Fruit fly (Drosophila melanogaster) whole organism, wandering third instar larva: Measurements from ENCODE around the gene CG42354.

Experiments used
- Abd-B ChIP-seq: fragments of >200 bp; optimal IDR thresholded peaks from 2 replicates; lab custom pipeline; 2017; ENCODE audit warnings: missing biosample characterization, missing genetic modification characterization
- CG32264 ChIP-seq: fragments of 200-800 bp; sonication (Bioruptor generic); optimal IDR thresholded peaks from 2 replicates; lab custom pipeline; 2016; ENCODE audit warnings: missing biosample characterization, missing genetic modification characterization
- CG9705 ChIP-seq: fragments of 200-800 bp; sonication (Bioruptor generic); optimal IDR thresholded peaks from 2 replicates; lab custom pipeline; 2018; ENCODE audit warnings: missing biosample characterization, mild to moderate bottlenecking, missing genetic modification characterization
- CrebA ChIP-seq: fragments of 200-800 bp; sonication (Bioruptor generic); optimal IDR thresholded peaks from 2 replicates; lab custom pipeline; 2016; ENCODE audit warnings: missing biosample characterization, mild to moderate bottlenecking, missing genetic modification characterization, borderline replicate concordance
- Dfd ChIP-seq: fragments of >200 bp; optimal IDR thresholded peaks from 2 replicates; lab custom pipeline; 2017; ENCODE audit warnings: missing biosample characterization, missing genetic modification characterization
- Dif ChIP-seq: fragments of 200-275, 200-300 bp; sonication (Bioruptor generic); optimal IDR thresholded peaks from 2 replicates; lab custom pipeline; 2018; ENCODE audit warnings: missing biosample characterization, missing genetic modification characterization; ENCODE audit not compliant: partially characterized antibody
- GATAd ChIP-seq: sonication (Bioruptor generic); optimal IDR thresholded peaks from 2 replicates; lab custom pipeline; 2016; ENCODE audit warnings: missing biosample characterization, missing genetic modification characterization
- HLH106 ChIP-seq: fragments of 200-800 bp; optimal IDR thresholded peaks from 3 replicates; lab custom pipeline; 2019; ENCODE audit warnings: missing biosample characterization, mild to moderate bottlenecking, missing genetic modification characterization, moderate library complexity
- Hnf4 ChIP-seq: fragments of 200-800 bp; sonication (Bioruptor generic); optimal IDR thresholded peaks from 2 replicates; lab custom pipeline; 2016; ENCODE audit warnings: missing biosample characterization, mild to moderate bottlenecking, missing genetic modification characterization
- Hr78 ChIP-seq: fragments of >200 bp; optimal IDR thresholded peaks from 2 replicates; lab custom pipeline; 2017; ENCODE audit warnings: missing biosample characterization, missing genetic modification characterization
- Hr83 ChIP-seq: fragments of 200-300 bp; sonication (Bioruptor generic); optimal IDR thresholded peaks from 2 replicates; lab custom pipeline; 2016; ENCODE audit warnings: missing biosample characterization, mild to moderate bottlenecking, missing genetic modification characterization, moderate library complexity; ENCODE audit not compliant: poor library complexity, severe bottlenecking
- Jra ChIP-seq: sonication (Bioruptor generic); optimal IDR thresholded peaks from 2 replicates; lab custom pipeline; 2016; ENCODE audit warnings: missing biosample characterization, missing genetic modification characterization
- Mio ChIP-seq: sonication (Bioruptor generic); optimal IDR thresholded peaks from 2 replicates; lab custom pipeline; 2016; ENCODE audit warnings: missing biosample characterization, missing genetic modification characterization
- Myc ChIP-seq: fragments of >200 bp; optimal IDR thresholded peaks from 2 replicates; lab custom pipeline; 2017
- N ChIP-seq: fragments of >200 bp; optimal IDR thresholded peaks from 2 replicates; lab custom pipeline; 2018; ENCODE audit warnings: missing biosample characterization, missing external identifiers, missing genetic modification characterization
- OdsH ChIP-seq: fragments of 200-800 bp; sonication (Bioruptor generic); optimal IDR thresholded peaks from 2 replicates; lab custom pipeline; 2016; ENCODE audit warnings: missing biosample characterization, mild to moderate bottlenecking, missing genetic modification characterization
- Rel ChIP-seq, 2 experiments: fragments of 200-800 bp; sonication (Bioruptor generic) in 1 of 2; optimal IDR thresholded peaks; 2 replicates in 1 of 2; 3 replicates in 1 of 2; lab custom pipeline; 2016 to 2019; ENCODE audit warnings: mild to moderate bottlenecking in 2 of 2, missing biosample characterization in 2 of 2, missing genetic modification characterization in 2 of 2, moderate library complexity in 1 of 2
- Sp1 ChIP-seq: fragments of 200-800 bp; sonication (Bioruptor generic); optimal IDR thresholded peaks from 3 replicates; lab custom pipeline; 2019; ENCODE audit warnings: missing biosample characterization, mild to moderate bottlenecking, missing genetic modification characterization, moderate library complexity
- Vsx2 ChIP-seq: fragments of 200-300, 225-300 bp; sonication (Bioruptor generic); optimal IDR thresholded peaks from 2 replicates; lab custom pipeline; 2018; ENCODE audit warnings: missing biosample characterization, missing genetic modification characterization; ENCODE audit not compliant: partially characterized antibody
- br ChIP-seq: fragments of 200-800 bp; sonication (Bioruptor generic); optimal IDR thresholded peaks from 2 replicates; lab custom pipeline; 2016; ENCODE audit warnings: missing biosample characterization, missing genetic modification characterization
- brk ChIP-seq: fragments of 200-800 bp; sonication (Bioruptor generic); optimal IDR thresholded peaks from 2 replicates; lab custom pipeline; 2016; ENCODE audit warnings: missing biosample characterization, mild to moderate bottlenecking, missing genetic modification characterization
- dl ChIP-seq, 2 experiments: fragments of 175-275, 200-275 bp in 1 of 2; fragments of 200-275 bp in 1 of 2; sonication (Bioruptor generic); optimal IDR thresholded peaks; lab custom pipeline; 2018; ENCODE audit warnings: mild to moderate bottlenecking in 2 of 2, missing biosample characterization in 2 of 2, missing genetic modification characterization in 2 of 2, moderate library complexity in 2 of 2; ENCODE audit not compliant: partially characterized antibody in 2 of 2, insufficient read depth in 1 of 2
- dmrt93B ChIP-seq: fragments of 200-800 bp; sonication (Bioruptor generic); optimal IDR thresholded peaks from 2 replicates; lab custom pipeline; 2018; ENCODE audit warnings: missing biosample characterization, mild to moderate bottlenecking, missing genetic modification characterization
- dsf ChIP-seq: sonication (Bioruptor generic); optimal IDR thresholded peaks from 2 replicates; lab custom pipeline; 2016; ENCODE audit warnings: missing biosample characterization, missing genetic modification characterization, borderline replicate concordance
- ey ChIP-seq: fragments of 200-800 bp; sonication (Bioruptor generic); optimal IDR thresholded peaks from 2 replicates; lab custom pipeline; 2016; ENCODE audit warnings: missing biosample characterization, missing genetic modification characterization
- foxo ChIP-seq, 2 experiments: fragments of 200-800 bp; sonication (Bioruptor generic); optimal IDR thresholded peaks; 2 replicates in 1 of 2; 3 replicates in 1 of 2; lab custom pipeline; 2016 to 2017; ENCODE audit warnings: missing biosample characterization in 2 of 2, missing genetic modification characterization in 2 of 2
- fru ChIP-seq: fragments of 200-800 bp; sonication (Bioruptor generic); optimal IDR thresholded peaks from 3 replicates; lab custom pipeline; 2016; ENCODE audit warnings: missing biosample characterization, mild to moderate bottlenecking, missing genetic modification characterization
- h ChIP-seq: fragments of 200-800 bp; sonication (Bioruptor generic); optimal IDR thresholded peaks from 3 replicates; lab custom pipeline; 2016; ENCODE audit warnings: missing biosample characterization, mild to moderate bottlenecking, missing genetic modification characterization
- jim ChIP-seq: fragments of 175-275, 200-325 bp; sonication (Bioruptor generic); optimal IDR thresholded peaks from 2 replicates; lab custom pipeline; 2016; ENCODE audit warnings: missing biosample characterization, mild to moderate bottlenecking, missing genetic modification characterization
- lola ChIP-seq: fragments of >200 bp; optimal IDR thresholded peaks from 2 replicates; lab custom pipeline; 2017; ENCODE audit warnings: missing biosample characterization, missing genetic modification characterization
- pan ChIP-seq: fragments of >200 bp; optimal IDR thresholded peaks from 2 replicates; lab custom pipeline; 2017
- psq ChIP-seq: fragments of 200-800 bp; sonication (Bioruptor generic); optimal IDR thresholded peaks from 3 replicates; lab custom pipeline; 2017; ENCODE audit warnings: missing biosample characterization, mild to moderate bottlenecking, missing genetic modification characterization, moderate library complexity
- rgr ChIP-seq: fragments of 200-800 bp; sonication (Bioruptor generic); optimal IDR thresholded peaks from 3 replicates; lab custom pipeline; 2016; ENCODE audit warnings: missing biosample characterization, mild to moderate bottlenecking, missing genetic modification characterization
- sage ChIP-seq: fragments of 200-800 bp; sonication (Bioruptor generic); optimal IDR thresholded peaks from 2 replicates; lab custom pipeline; 2016; ENCODE audit warnings: missing biosample characterization, mild to moderate bottlenecking, missing genetic modification characterization
- sv ChIP-seq: fragments of 200-800 bp; sonication (Bioruptor generic); optimal IDR thresholded peaks from 3 replicates; lab custom pipeline; 2016; ENCODE audit warnings: missing biosample characterization, missing genetic modification characterization
- tai ChIP-seq: sonication (Bioruptor generic); optimal IDR thresholded peaks from 2 replicates; lab custom pipeline; 2016; ENCODE audit warnings: missing biosample characterization, missing genetic modification characterization
- usp ChIP-seq: fragments of >200 bp; optimal IDR thresholded peaks from 2 replicates; lab custom pipeline; 2017; ENCODE audit warnings: missing biosample characterization, missing genetic modification characterization
- woc ChIP-seq: sonication (Bioruptor generic); optimal IDR thresholded peaks from 2 replicates; lab custom pipeline; 2016; ENCODE audit warnings: missing biosample characterization, mild to moderate bottlenecking, missing genetic modification characterization

CG42354 gene

dm6 chrX:16148974-16149373 is 44.2 kb upstream of the CG42354 start, which contains the start of gene disco-r:
disco-r (minus strand) TSS chrX:16148977.
- TF ChIP-seq GATAd (GFP tag; lab: Kevin White, UChicago) (no peak), sage (GFP tag; lab: Kevin White, UChicago) (no peak), Vsx2 (GFP tag; lab: Kevin White, UChicago) (peak; percentile 67), CrebA (GFP tag; lab: Kevin White, UChicago) (no peak), Dfd (GFP tag; lab: Kevin White, UChicago) (no peak), Myc (lab: Kevin White, UChicago) (no peak), ey (GFP tag; lab: Kevin White, UChicago) (no peak), Rel (GFP tag; optimal IDR thresholded peaks at IDR 0.05; lab: Kevin White, UChicago) (no peak), Rel (tag; optimal IDR thresholded peaks at IDR 0.05; lab: Kevin White, UChicago) (no peak), Hr78 (peak; percentile 30), sv (GFP tag; lab: Kevin White, UChicago) (no peak), br (GFP tag; lab: Kevin White, UChicago) (no peak), rgr (GFP tag; lab: Kevin White, UChicago) (no peak), Jra (peak; percentile 1), Mio (GFP tag; lab: Kevin White, UChicago) (no peak), h (GFP tag; lab: Kevin White, UChicago) (no peak), N (GFP tag; lab: Kevin White, UChicago) (peak; percentile 93), OdsH (GFP tag; lab: Kevin White, UChicago) (no peak), Sp1 (no peak), CG32264 (GFP tag; lab: Kevin White, UChicago) (no peak), woc (GFP tag; lab: Kevin White, UChicago) (no peak), HLH106 (no peak), pan (no peak), usp (GFP tag; lab: Kevin White, UChicago) (no peak), fru (GFP tag; lab: Kevin White, UChicago) (no peak), Dif (GFP tag; lab: Kevin White, UChicago) (peak; percentile 73), brk (no peak), dl (GFP tag; optimal IDR thresholded peaks at IDR 0.05; lab: Kevin White, UChicago; ENCODE audit: insufficient read depth in 1 of 2, partially characterized antibody in 2 of 2) (peak in 1 of 2 experiments; percentile 58), dsf (GFP tag; lab: Kevin White, UChicago) (no peak), jim (GFP tag; lab: Kevin White, UChicago) (no peak), dmrt93B (GFP tag; lab: Kevin White, UChicago) (no peak), tai (GFP tag; lab: Kevin White, UChicago) (no peak), psq (no peak), Hr83 (GFP tag; lab: Kevin White, UChicago) (no peak), CG9705 (GFP tag; lab: Kevin White, UChicago) (no peak), lola (GFP tag; lab: Kevin White, UChicago) (no peak), Abd-B (GFP tag; lab: Kevin White, UChicago) (no peak), Hnf4 (GFP tag; lab: Kevin White, UChicago) (peak; percentile 5), foxo (GFP tag; optimal IDR thresholded peaks at IDR 0.05; lab: Kevin White, UChicago) (no peak)

dm6 chrX:16147638-16148233 is 43.0 kb upstream of the CG42354 start:
- TF ChIP-seq woc (GFP tag; lab: Kevin White, UChicago), result no peak
- TF ChIP-seq GATAd (GFP tag; lab: Kevin White, UChicago), result no peak
- no peak for TF ChIP-seq psq
- no peak for TF ChIP-seq jim (GFP tag; lab: Kevin White, UChicago)
- no peak for TF ChIP-seq Dif (GFP tag; lab: Kevin White, UChicago)
- no peak for TF ChIP-seq h (GFP tag; lab: Kevin White, UChicago)
- TF ChIP-seq lola (GFP tag; lab: Kevin White, UChicago), result no peak
- no peak for TF ChIP-seq sv (GFP tag; lab: Kevin White, UChicago)
- TF ChIP-seq OdsH (GFP tag; lab: Kevin White, UChicago), result no peak
- no peak for TF ChIP-seq tai (GFP tag; lab: Kevin White, UChicago)
- no peak for TF ChIP-seq dsf (GFP tag; lab: Kevin White, UChicago)
- TF ChIP-seq Dfd (GFP tag; lab: Kevin White, UChicago), result peak; percentile 46
- TF ChIP-seq fru (GFP tag; lab: Kevin White, UChicago), result no peak
- TF ChIP-seq Hr83 (GFP tag; lab: Kevin White, UChicago), result peak; percentile 26
- TF ChIP-seq ey (GFP tag; lab: Kevin White, UChicago), result no peak
- TF ChIP-seq dmrt93B (GFP tag; lab: Kevin White, UChicago), result no peak
- peak; percentile 52 for TF ChIP-seq Abd-B (GFP tag; lab: Kevin White, UChicago)
- no peak for TF ChIP-seq rgr (GFP tag; lab: Kevin White, UChicago)
- TF ChIP-seq Mio (GFP tag; lab: Kevin White, UChicago), result no peak
- no peak for TF ChIP-seq Sp1
- TF ChIP-seq dl (GFP tag; optimal IDR thresholded peaks at IDR 0.05; lab: Kevin White, UChicago; ENCODE audit: insufficient read depth in 1 of 2, partially characterized antibody in 2 of 2), result peak in 1 of 2 experiments; percentile 9
- TF ChIP-seq usp (GFP tag; lab: Kevin White, UChicago), result no peak
- TF ChIP-seq N (GFP tag; lab: Kevin White, UChicago), result peak; percentile 93
- no peak for TF ChIP-seq CG9705 (GFP tag; lab: Kevin White, UChicago)
- TF ChIP-seq Hr78, result peak; percentile 57
- no peak for TF ChIP-seq CrebA (GFP tag; lab: Kevin White, UChicago)
- no peak for TF ChIP-seq brk
- no peak for TF ChIP-seq Rel (GFP tag; optimal IDR thresholded peaks at IDR 0.05; lab: Kevin White, UChicago)
- TF ChIP-seq Rel (tag; optimal IDR thresholded peaks at IDR 0.05; lab: Kevin White, UChicago), result no peak
- peak; percentile 54 for TF ChIP-seq Hnf4 (GFP tag; lab: Kevin White, UChicago)
- TF ChIP-seq CG32264 (GFP tag; lab: Kevin White, UChicago), result no peak
- TF ChIP-seq Jra, result no peak
- TF ChIP-seq pan, result no peak
- TF ChIP-seq Vsx2 (GFP tag; lab: Kevin White, UChicago), result peak; percentile 43
- no peak for TF ChIP-seq sage (GFP tag; lab: Kevin White, UChicago)
- no peak for TF ChIP-seq foxo (GFP tag; optimal IDR thresholded peaks at IDR 0.05; lab: Kevin White, UChicago)
